Fruit fly (Drosophila melanogaster): ENCODE data around the gene CG7214.

CG7214 gene

dm6 chr2L:7754539-7754938, 9.9 kb upstream of the CG7214 start:
- no peak for TF ChIP-seq net (GFP tag; optimal IDR thresholded peaks at IDR 0.05)
- no peak for TF ChIP-seq achi (GFP tag; optimal IDR thresholded peaks at IDR 0.05)
- no peak for TF ChIP-seq vri (GFP tag; optimal IDR thresholded peaks at IDR 0.05)
- TF ChIP-seq CG6276 (GFP tag; optimal IDR thresholded peaks at IDR 0.05), result peak; percentile 23
- no peak for TF ChIP-seq CG9139 (GFP tag; optimal IDR thresholded peaks at IDR 0.05)
- TF ChIP-seq CG3919 (GFP tag; optimal IDR thresholded peaks at IDR 0.05), result peak; percentile 26
- peak; percentile 11 to 70 for TF ChIP-seq ss (GFP tag; optimal IDR thresholded peaks at IDR 0.05)
- TF ChIP-seq CG34406 (GFP tag; optimal IDR thresholded peaks at IDR 0.05), result no peak
- TF ChIP-seq eg (GFP tag; IDR thresholded peaks at IDR 0.05), result 0 out of 3 replicates have a peak, but pooled peaks have one; percentile 55
- no peak for TF ChIP-seq pdm3 (GFP tag; optimal IDR thresholded peaks at IDR 0.05)
- TF ChIP-seq salr (GFP tag; optimal IDR thresholded peaks at IDR 0.05), result no peak
- no peak for TF ChIP-seq Eip78C (GFP tag)
- TF ChIP-seq CG6854 (GFP tag; optimal IDR thresholded peaks at IDR 0.05), result no peak
- no peak for TF ChIP-seq CG7368 (GFP tag; optimal IDR thresholded peaks at IDR 0.05)
- no peak for TF ChIP-seq Sox102F (GFP tag; optimal IDR thresholded peaks at IDR 0.05)
- TF ChIP-seq Ets96B (tag; optimal IDR thresholded peaks at IDR 0.05), result peak; percentile 12
- no peak for TF ChIP-seq CG6792 (GFP tag; optimal IDR thresholded peaks at IDR 0.05)
- no peak for TF ChIP-seq CG10669 (GFP tag; optimal IDR thresholded peaks at IDR 0.05)
- no peak for TF ChIP-seq CG8632 (GFP tag; optimal IDR thresholded peaks at IDR 0.05)
- TF ChIP-seq Met (GFP tag; optimal IDR thresholded peaks at IDR 0.05), result peak; percentile 21
- TF ChIP-seq CG15336 (GFP tag; IDR thresholded peaks at IDR 0.05), result peak; percentile 53
- TF ChIP-seq acj6 (GFP tag; optimal IDR thresholded peaks at IDR 0.05), result no peak
- peak; percentile 19 for TF ChIP-seq Lpt (GFP tag; optimal IDR thresholded peaks at IDR 0.05)
- no peak for TF ChIP-seq Hr39 (GFP tag; optimal IDR thresholded peaks at IDR 0.05)
- TF ChIP-seq CG31627 (GFP tag; optimal IDR thresholded peaks at IDR 0.05), result peak; percentile 14
- no peak for TF ChIP-seq Gug (GFP tag; IDR thresholded peaks at IDR 0.05)
- no peak for TF ChIP-seq fd59A (GFP tag; optimal IDR thresholded peaks at IDR 0.05)
- no peak for TF ChIP-seq fkh (GFP tag; optimal IDR thresholded peaks at IDR 0.05)
- peak; percentile 65 for TF ChIP-seq svp (GFP tag)
- no peak for TF ChIP-seq CG1621 (tag; optimal IDR thresholded peaks at IDR 0.05)
- peak; percentile 47 for TF ChIP-seq Hr4 (GFP tag; optimal IDR thresholded peaks at IDR 0.05)
- TF ChIP-seq CG3032 (tag; optimal IDR thresholded peaks at IDR 0.05), result peak; percentile 15
- TF ChIP-seq Sox14 (GFP tag; optimal IDR thresholded peaks at IDR 0.05), result no peak
- peak; percentile 32 for TF ChIP-seq topi (GFP tag; optimal IDR thresholded peaks at IDR 0.05)
- TF ChIP-seq lz (GFP tag; optimal IDR thresholded peaks at IDR 0.05), result no peak
- 0 out of 3 replicates have a peak, but pooled peaks have one; percentile 17 for TF ChIP-seq CG8119 (GFP tag; IDR thresholded peaks at IDR 0.05)
- TF ChIP-seq Smox (GFP tag; optimal IDR thresholded peaks at IDR 0.05), result no peak
- peak; percentile 45 for TF ChIP-seq CG32006 (GFP tag; optimal IDR thresholded peaks at IDR 0.05)
- no peak for TF ChIP-seq CG4318 (GFP tag; optimal IDR thresholded peaks at IDR 0.05)
- no peak for TF ChIP-seq CG16779 (tag; optimal IDR thresholded peaks at IDR 0.05)
- TF ChIP-seq fd85E (GFP tag; optimal IDR thresholded peaks at IDR 0.05), result no peak
- no peak for TF ChIP-seq CG11762 (GFP tag; optimal IDR thresholded peaks at IDR 0.05; ENCODE audit: insufficient read depth)
- no peak for TF ChIP-seq Blimp-1 (GFP tag; optimal IDR thresholded peaks at IDR 0.05)
- TF ChIP-seq CG6163 (GFP tag; IDR thresholded peaks at IDR 0.05), result peak; percentile 48; the same call in 2 of the 3 replicates
- peak; percentile 5 for TF ChIP-seq dsx (GFP tag; optimal IDR thresholded peaks at IDR 0.05; ENCODE audit: poor library complexity, severe bottlenecking)
- 0 out of 2 replicates have a peak, but pooled peaks have one; percentile 25 for TF ChIP-seq CG11294 (GFP tag; IDR thresholded peaks at IDR 0.05)
- TF ChIP-seq cyc (GFP tag; optimal IDR thresholded peaks at IDR 0.05), result peak; percentile 4
- no peak for TF ChIP-seq Hr38 (GFP tag; optimal IDR thresholded peaks at IDR 0.05)
- no peak for TF ChIP-seq CG11902 (GFP tag; optimal IDR thresholded peaks at IDR 0.05)
- TF ChIP-seq Eip75B (GFP tag; optimal IDR thresholded peaks at IDR 0.05), result no peak
